Worm (Caenorhabditis elegans): Measurements from ENCODE around the gene F19G12.3.

- TF ChIP-seq fos-1 (tag; optimal IDR thresholded peaks at IDR 0.05) = no peak
- no peak for TF ChIP-seq ces-1 (GFP tag; optimal IDR thresholded peaks at IDR 0.05)
- TF ChIP-seq nhr-28 (tag; optimal IDR thresholded peaks at IDR 0.05) = no peak
- TF ChIP-seq lin-15B (tag; optimal IDR thresholded peaks at IDR 0.05) = no peak
- TF ChIP-seq nhr-11 (tag; optimal IDR thresholded peaks at IDR 0.05) = no peak
- no peak for TF ChIP-seq nhr-77 (tag; optimal IDR thresholded peaks at IDR 0.05)
- no peak for TF ChIP-seq lsy-2 (tag; optimal IDR thresholded peaks at IDR 0.05)
- TF ChIP-seq fkh-10 (GFP tag; optimal IDR thresholded peaks at IDR 0.05) = no peak
- no peak for TF ChIP-seq skn-1 (tag; optimal IDR thresholded peaks at IDR 0.05)
- TF ChIP-seq aly-2 (tag; optimal IDR thresholded peaks at IDR 0.05) = no peak
- TF ChIP-seq lin-35 (GFP tag; optimal IDR thresholded peaks at IDR 0.05) = no peak
These were observed 46.6 kb downstream of the F19G12.3 start for ce11 chrX:1471232-1471631.

All from whole organism, L1 larva.